Worm (Caenorhabditis elegans) whole organism, young adult: ENCODE results near the gene srbc-63.
"Not testable (repeated sequence)": the region's sequence is repeated elsewhere in the genome, so short reads cannot be mapped to it uniquely, and the experiment has no call there.

Experiments used
- B0261.1 ChIP-seq: sonication (generic microtip); optimal IDR thresholded peaks from 2 replicates; lab custom pipeline; 2016; ENCODE audit warnings: mild to moderate bottlenecking, missing genetic modification characterization, moderate library complexity, missing compliant biosample characterization
- B0336.3 ChIP-seq: fragments of 200-800 bp; sonication (Bioruptor generic); IDR thresholded peaks from 2 replicates; pipeline ENCODE4 v1.3.6; 2022; ENCODE audit warnings: missing genetic modification characterization, missing compliant biosample characterization
- F22D6.2 ChIP-seq: sonication (generic microtip); optimal IDR thresholded peaks from 2 replicates; lab custom pipeline; 2016; ENCODE audit warnings: mild to moderate bottlenecking, missing genetic modification characterization, missing compliant biosample characterization
- F23B12.7 ChIP-seq: sonication (generic microtip); optimal IDR thresholded peaks from 2 replicates; lab custom pipeline; 2017; ENCODE audit warnings: missing genetic modification characterization, mild to moderate bottlenecking, missing compliant biosample characterization, antibody characterized with exemption, moderate library complexity; ENCODE audit not compliant: insufficient read depth
- F52B5.7 ChIP-seq: sonication (generic microtip); optimal IDR thresholded peaks from 2 replicates; lab custom pipeline; 2016; ENCODE audit warnings: mild to moderate bottlenecking, missing genetic modification characterization, missing compliant biosample characterization
- F57A8.1 ChIP-seq: fragments of 200-800 bp; sonication (Bioruptor generic); optimal IDR thresholded peaks from 2 replicates; lab custom pipeline; 2018; ENCODE audit warnings: mild to moderate bottlenecking, missing genetic modification characterization, moderate library complexity, missing compliant biosample characterization
- Y56A3A.18 ChIP-seq: fragments of 200-800 bp; sonication (Bioruptor generic); IDR thresholded peaks from 2 replicates; pipeline ENCODE4 v1.3.6; 2022; ENCODE audit warnings: missing genetic modification reagents, missing genetic modification characterization, missing compliant biosample characterization
- Y67H2A.10 ChIP-seq: fragments of 200-800 bp; sonication (Bioruptor generic); conservative IDR thresholded peaks from 2 replicates; pipeline ENCODE4 v1.3.6; 2022; ENCODE audit warnings: missing genetic modification reagents, missing genetic modification characterization, missing compliant biosample characterization
- ZK185.1 ChIP-seq: sonication (generic microtip); optimal IDR thresholded peaks from 2 replicates; lab custom pipeline; 2016; ENCODE audit warnings: mild to moderate bottlenecking, missing genetic modification characterization, missing compliant biosample characterization; ENCODE audit not compliant: poor library complexity, severe bottlenecking
- ama-1 ChIP-seq, 3 experiments: fragments of 150-350 bp in 1 of 3; sonication (generic microtip) in 2 of 3; optimal IDR thresholded peaks; 2 replicates each; lab custom pipeline; 2014 to 2018; ENCODE audit warnings: missing biosample characterization in 2 of 3, missing genetic modification characterization in 2 of 3, missing genetic modification reagents in 2 of 3
- aptf-2 ChIP-seq: fragments of 200-800 bp; sonication (Bioruptor generic); conservative IDR thresholded peaks from 2 replicates; pipeline ENCODE4 v1.3.6; 2022; ENCODE audit warnings: missing genetic modification reagents, missing genetic modification characterization, missing compliant biosample characterization
- bed-1 ChIP-seq: fragments of 200-800 bp; sonication (Bioruptor generic); IDR thresholded peaks from 2 replicates; pipeline ENCODE4 v1.3.6; 2022; ENCODE audit warnings: missing genetic modification reagents, missing genetic modification characterization, missing compliant biosample characterization
- cebp-1 ChIP-seq, 2 experiments: fragments of 200-800 bp in 1 of 2; sonication (Bioruptor generic) in 1 of 2; sonication (generic microtip) in 1 of 2; IDR thresholded peaks in 1 of 2; optimal IDR thresholded peaks in 1 of 2; 2 replicates each; pipeline versions ENCODE4 v1.3.6 to Lab custom; 2017 to 2022; ENCODE audit warnings: missing compliant biosample characterization in 2 of 2, missing genetic modification characterization in 2 of 2, mild to moderate bottlenecking in 1 of 2, missing genetic modification reagents in 1 of 2, moderate library complexity in 1 of 2
- him-1 ChIP-seq: sonication (generic microtip); optimal IDR thresholded peaks from 2 replicates; lab custom pipeline; 2016; ENCODE audit warnings: missing genotype, missing genetic modification reagents, missing genetic modification characterization, missing compliant biosample characterization
- hlh-12 ChIP-seq: sonication (generic microtip); optimal IDR thresholded peaks from 2 replicates; lab custom pipeline; 2016; ENCODE audit warnings: missing genetic modification characterization, missing compliant biosample characterization
- hmg-1.2 ChIP-seq: fragments of 200-800 bp; sonication (Bioruptor generic); IDR thresholded peaks from 2 replicates; pipeline ENCODE4 v1.3.6; 2022; ENCODE audit warnings: missing genetic modification reagents, missing genetic modification characterization, missing compliant biosample characterization
- hsf-1 ChIP-seq: fragments of 200-800 bp; sonication (Bioruptor generic); IDR thresholded peaks from 2 replicates; pipeline ENCODE4 v1.3.6; 2022; ENCODE audit warnings: missing genetic modification reagents, missing genetic modification characterization, missing compliant biosample characterization
- let-607 ChIP-seq, 2 experiments: fragments of 200-800 bp in 1 of 2; sonication (Bioruptor generic) in 1 of 2; sonication (generic microtip) in 1 of 2; optimal IDR thresholded peaks; 2 replicates each; lab custom pipeline; 2016 to 2018; ENCODE audit warnings: mild to moderate bottlenecking in 2 of 2, missing compliant biosample characterization in 2 of 2, missing genetic modification characterization in 2 of 2, moderate library complexity in 2 of 2, missing genotype in 1 of 2
- lin-54 ChIP-seq: fragments of 200-800 bp; sonication (Bioruptor generic); optimal IDR thresholded peaks from 2 replicates; lab custom pipeline; 2018; ENCODE audit warnings: mild to moderate bottlenecking, missing genetic modification characterization, missing compliant biosample characterization
- madf-10 ChIP-seq: sonication (generic microtip); optimal IDR thresholded peaks from 2 replicates; lab custom pipeline; 2016; ENCODE audit warnings: mild to moderate bottlenecking, missing genetic modification characterization, missing compliant biosample characterization
- madf-6 ChIP-seq: fragments of 200-800 bp; sonication (Bioruptor generic); IDR thresholded peaks from 2 replicates; pipeline ENCODE4 v1.3.6; 2022; ENCODE audit warnings: missing genetic modification reagents, missing genetic modification characterization, missing compliant biosample characterization
- mcd-1 ChIP-seq: fragments of 200-800 bp; sonication (Bioruptor generic); IDR thresholded peaks from 2 replicates; pipeline ENCODE4 v1.3.6; 2022; ENCODE audit warnings: missing genetic modification reagents, missing genetic modification characterization, missing compliant biosample characterization
- rpc-1 ChIP-seq, 2 experiments: fragments of 150-350 bp in 1 of 2; sonication (generic microtip) in 1 of 2; optimal IDR thresholded peaks; 2 replicates each; lab custom pipeline; 2014 to 2018; ENCODE audit warnings: missing biosample characterization in 1 of 2, missing genetic modification characterization in 1 of 2, missing genetic modification reagents in 1 of 2, missing genotype in 1 of 2
- sdz-38 ChIP-seq: sonication (generic microtip); optimal IDR thresholded peaks from 2 replicates; lab custom pipeline; 2016; ENCODE audit warnings: missing genotype, missing genetic modification characterization, missing compliant biosample characterization
- snpc-1.1 ChIP-seq: sonication (generic microtip); optimal IDR thresholded peaks from 2 replicates; lab custom pipeline; 2017; ENCODE audit warnings: missing genetic modification characterization, mild to moderate bottlenecking, missing compliant biosample characterization, antibody characterized with exemption, moderate library complexity, missing genotype, missing genetic modification reagents; ENCODE audit not compliant: insufficient read depth
- tbp1 ChIP-seq: fragments of 200-800 bp; sonication (Bioruptor generic); optimal IDR thresholded peaks from 2 replicates; lab custom pipeline; 2018; ENCODE audit warnings: mild to moderate bottlenecking, missing genetic modification characterization, missing compliant biosample characterization
- tbx-9 ChIP-seq: sonication (generic microtip); optimal IDR thresholded peaks from 2 replicates; lab custom pipeline; 2016; ENCODE audit warnings: borderline replicate concordance, missing genetic modification characterization, inconsistent platforms, missing compliant biosample characterization
- tlf-1 ChIP-seq: fragments of 200-800 bp; sonication (Bioruptor generic); optimal IDR thresholded peaks from 2 replicates; lab custom pipeline; 2018; ENCODE audit warnings: mild to moderate bottlenecking, missing genetic modification characterization, missing compliant biosample characterization
- unc-62 ChIP-seq: fragments of 150-350 bp; optimal IDR thresholded peaks from 2 replicates; lab custom pipeline; 2014; ENCODE audit warnings: missing biosample characterization, missing genetic modification reagents, missing genetic modification characterization
- ztf-18 ChIP-seq: sonication (generic microtip); optimal IDR thresholded peaks from 2 replicates; lab custom pipeline; 2016; ENCODE audit warnings: missing genotype, mild to moderate bottlenecking, missing genetic modification characterization, missing compliant biosample characterization
- ztf-28 ChIP-seq: fragments of 200-800 bp; sonication (Bioruptor generic); IDR thresholded peaks from 2 replicates; pipeline ENCODE4 v1.3.6; 2022; ENCODE audit warnings: missing genetic modification reagents, missing genetic modification characterization, missing compliant biosample characterization

The srbc-63 gene

DNA sequence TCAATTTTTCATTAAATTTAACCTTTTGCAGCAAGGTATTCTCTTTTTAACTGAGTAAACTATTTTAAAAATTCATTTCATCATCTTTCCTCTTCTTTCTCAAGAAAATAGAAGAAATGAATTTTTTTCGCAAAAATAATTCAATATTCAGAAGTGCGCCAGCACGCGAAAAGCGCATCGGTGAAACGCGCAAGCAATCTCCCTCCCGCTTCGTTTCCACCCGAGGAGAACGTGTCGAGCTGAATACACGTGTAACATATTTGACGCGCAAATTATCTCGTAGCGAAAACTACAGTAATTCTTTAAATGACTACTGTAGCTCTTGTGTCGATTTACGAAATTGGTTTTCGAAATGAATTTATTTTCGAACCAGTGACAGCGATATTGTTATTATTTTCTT, 20.5 kb downstream of the srbc-63 start (continued):
- TF ChIP-seq hlh-12 (tag; lab: Kevin White, UChicago) (no peak), madf-6 (peak; percentile 11; the same call in 1 of the 2 replicates), madf-10 (tag; lab: Kevin White, UChicago) (no peak), B0336.3 (GFP tag; lab: Robert Waterston, UW) (no peak), F22D6.2 (tag; lab: Kevin White, UChicago) (no peak), Y67H2A.10 (GFP tag; lab: Robert Waterston, UW) (no peak), ama-1 (optimal IDR thresholded peaks at IDR 0.05; lab: Kevin White, UChicago) (no peak), ama-1 (GFP tag; optimal IDR thresholded peaks at IDR 0.05; lab: Kevin White, UChicago) (no peak), sdz-38 (tag; lab: Kevin White, UChicago) (no peak), snpc-1.1 (tag; lab: Kevin White, UChicago) (no peak), aptf-2 (GFP tag; lab: Robert Waterston, UW) (no peak), bed-1 (GFP tag; lab: Robert Waterston, UW) (no peak), ZK185.1 (no peak), mcd-1 (peak; percentile 45; the same call in 1 of the 2 replicates), cebp-1 (GFP tag; IDR thresholded peaks at IDR 0.05; lab: Robert Waterston, UW) (no peak), cebp-1 (tag; optimal IDR thresholded peaks at IDR 0.05; lab: Kevin White, UChicago) (no peak), tbx-9 (no peak), F57A8.1 (GFP tag; lab: Kevin White, UChicago) (no peak), let-607 (tag; optimal IDR thresholded peaks at IDR 0.05; lab: Kevin White, UChicago) (no peak), him-1 (tag; lab: Kevin White, UChicago) (no peak)

DNA sequence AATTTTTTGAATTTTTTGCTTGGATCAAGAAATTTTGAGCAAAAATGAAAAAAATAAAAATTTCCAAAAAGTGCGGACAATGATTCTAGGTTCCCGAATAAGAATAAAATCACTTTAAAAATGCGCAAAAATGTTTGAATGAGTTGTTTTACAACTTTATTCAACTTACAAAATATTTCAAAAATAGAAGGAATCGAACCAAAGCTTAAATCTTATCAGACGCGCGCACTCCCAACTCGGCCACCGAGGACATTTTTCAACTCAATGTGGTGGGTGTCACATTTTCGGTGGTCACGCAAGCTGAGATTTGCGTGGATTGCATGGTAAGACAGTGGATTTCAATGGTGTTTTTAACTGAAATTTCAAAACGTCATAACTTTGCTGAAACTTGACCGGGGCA, 21.9 kb downstream of the srbc-63 start:
- TF ChIP-seq rpc-1 (optimal IDR thresholded peaks at IDR 0.05; lab: Kevin White, UChicago) = not testable (repeated sequence)
- peak; percentile 42 for TF ChIP-seq rpc-1 (tag; optimal IDR thresholded peaks at IDR 0.05; lab: Kevin White, UChicago)
- TF ChIP-seq tbp1 (GFP tag; lab: Kevin White, UChicago) = peak; percentile 76
- TF ChIP-seq B0261.1 (tag; lab: Kevin White, UChicago) = peak; percentile 50

ce11 chrV:15388820-15389384, 23.6 kb downstream of the srbc-63 start, which contains the start of gene srh-170:
srh-170 (minus strand) TSS chrV:15388870.
- 0 out of 2 replicates have a peak, but pooled peaks have one; percentile 30 for TF ChIP-seq hsf-1 (GFP tag; lab: Robert Waterston, UW)
- TF ChIP-seq tlf-1 (GFP tag; lab: Kevin White, UChicago) = no peak
- TF ChIP-seq madf-6 = peak; percentile 57
- 0 out of 2 replicates have a peak, but pooled peaks have one; percentile 30 for TF ChIP-seq ztf-28
- TF ChIP-seq Y56A3A.18 (GFP tag; lab: Robert Waterston, UW) = no peak
- TF ChIP-seq lin-54 (GFP tag; lab: Kevin White, UChicago) = peak; percentile 12
- TF ChIP-seq let-607 (tag; optimal IDR thresholded peaks at IDR 0.05; lab: Kevin White, UChicago) = no peak
- no peak for TF ChIP-seq F52B5.7 (tag; lab: Kevin White, UChicago)
- TF ChIP-seq aptf-2 (GFP tag; lab: Robert Waterston, UW) = 0 out of 2 replicates have a peak, but pooled peaks have one; percentile 33
- no peak for TF ChIP-seq madf-10 (tag; lab: Kevin White, UChicago)
- TF ChIP-seq mcd-1 = peak; percentile 74
- TF ChIP-seq unc-62 (GFP tag; lab: Kevin White, UChicago) = no peak
- TF ChIP-seq F23B12.7 = no peak

ce11 chrV:15384733-15385132, 27.8 kb downstream of the srbc-63 start, which contains the start of gene str-102:
str-102 (plus strand) TSS chrV:15385033.
- TF ChIP-seq mcd-1 (no peak), hmg-1.2 (GFP tag; lab: Robert Waterston, UW) (no peak), madf-6 (no peak), bed-1 (GFP tag; lab: Robert Waterston, UW) (no peak), tlf-1 (GFP tag; lab: Kevin White, UChicago) (no peak), ztf-18 (no peak)
